Worm (Caenorhabditis elegans): ENCODE measurements around the gene C27A7.8.

DNA sequence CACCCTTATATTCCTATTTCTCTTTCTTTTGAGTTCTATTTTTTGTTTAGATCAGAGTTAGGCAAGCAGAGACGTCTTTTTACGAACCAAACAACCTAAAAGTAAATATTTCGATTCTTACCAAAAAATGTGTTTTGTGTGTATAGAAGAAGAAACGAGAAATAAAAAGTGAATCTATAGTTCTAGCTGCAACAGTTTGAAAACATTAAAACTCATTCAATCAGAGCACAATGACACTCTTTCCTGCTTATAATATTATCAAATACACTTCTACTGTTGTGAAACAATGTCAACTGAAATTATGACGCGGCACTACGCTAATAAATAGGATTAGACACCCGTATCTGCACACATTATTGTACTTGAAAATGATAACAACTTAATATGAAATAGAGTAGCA lies 42.9 kb downstream of the C27A7.8 start, which contains the start of gene ZK836.3:
- TF ChIP-seq ztf-11 (tag; optimal IDR thresholded peaks at IDR 0.05) (no peak), elt-1 (tag; optimal IDR thresholded peaks at IDR 0.05; ENCODE audit: borderline replicate concordance, insufficient read depth) (no peak), nhr-76 (tag; optimal IDR thresholded peaks at IDR 0.05) (no peak), pha-4 (tag; optimal IDR thresholded peaks at IDR 0.05) (no peak), nhr-28 (tag; optimal IDR thresholded peaks at IDR 0.05) (no peak), bed-3 (GFP tag; optimal IDR thresholded peaks at IDR 0.05) (no peak), nhr-237 (tag; optimal IDR thresholded peaks at IDR 0.05) (no peak), snpc-4 (tag; optimal IDR thresholded peaks at IDR 0.05) (no peak), unc-62 (GFP tag; optimal IDR thresholded peaks at IDR 0.05) (no peak), lsy-2 (tag; optimal IDR thresholded peaks at IDR 0.05) (no peak)

Data from whole organism, mixed stage, embryonic.